Fruit fly (Drosophila melanogaster): Measurements from ENCODE around the gene Syp.

dm6 chr3R:20790437-20790836 is 33.9 kb downstream of the Syp start:
- TF ChIP-seq Ets98B (GFP tag; IDR thresholded peaks at IDR 0.05) (peak; percentile 65), Pif1A (GFP tag; optimal IDR thresholded peaks at IDR 0.05) (no peak), CG17806 (tag; optimal IDR thresholded peaks at IDR 0.05) (no peak), rn (GFP tag; IDR thresholded peaks at IDR 0.05) (no peak), CG12605 (GFP tag; IDR thresholded peaks at IDR 0.05) (peak; percentile 63), Snoo (tag; optimal IDR thresholded peaks at IDR 0.05) (no peak), CG14655 (GFP tag; optimal IDR thresholded peaks at IDR 0.05) (no peak), fd96Ca (GFP tag; IDR thresholded peaks at IDR 0.05) (no peak), CG8301 (tag; optimal IDR thresholded peaks at IDR 0.05) (no peak), CG15710 (tag; optimal IDR thresholded peaks at IDR 0.05) (no peak)
